Worm (Caenorhabditis elegans): ENCODE results near the gene mix-1.

DNA sequence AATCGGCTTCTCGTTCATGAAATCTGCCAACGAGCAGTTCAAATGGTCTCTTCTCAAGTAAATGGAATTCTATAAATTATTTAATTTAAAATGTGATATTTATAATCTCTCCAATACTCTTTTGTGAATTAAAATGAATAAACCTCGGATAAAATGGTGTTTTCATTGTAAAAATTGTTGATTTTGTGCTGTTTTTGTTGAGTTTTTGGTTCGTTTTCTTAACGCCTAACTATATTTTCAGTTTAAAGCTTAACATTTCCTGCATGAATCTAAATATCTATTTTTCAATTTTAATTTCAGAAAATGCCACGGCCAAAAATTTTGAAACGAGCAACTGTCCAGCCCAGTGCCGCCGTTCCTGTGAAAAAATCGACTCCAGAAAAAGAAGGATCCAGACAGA lies 49.6 kb downstream of the mix-1 start, which contains the start of gene orc-2:
- no peak for TF ChIP-seq cog-1 (tag; optimal IDR thresholded peaks at IDR 0.05)
- no peak for TF ChIP-seq tab-1 (GFP tag; IDR thresholded peaks at IDR 0.05)

All from whole organism, midembryonic.